Fruit fly (Drosophila melanogaster) whole organism, embryonic: ENCODE measurements around the gene Nse1.
A peak's percentile ranks its signal among the peaks of the same experiment; 100 is the strongest.

Experiments used
- ATbp ChIP-seq: fragments of 200-800 bp; sonication (Bioruptor generic); optimal IDR thresholded peaks from 2 replicates; lab custom pipeline; 2017; ENCODE audit warnings: missing biosample characterization, mild to moderate bottlenecking, missing genetic modification characterization, missing genetic modification reagents
- Abd-B ChIP-seq: fragments of 200-800 bp; sonication (Bioruptor generic); optimal IDR thresholded peaks from 2 replicates; lab custom pipeline; 2018; ENCODE audit warnings: missing biosample characterization, mild to moderate bottlenecking, missing genetic modification characterization, moderate library complexity
- CG10654 ChIP-seq: fragments of 200-800 bp; sonication (Bioruptor generic); optimal IDR thresholded peaks from 2 replicates; lab custom pipeline; 2016; ENCODE audit warnings: missing biosample characterization, missing genetic modification characterization
- CG11696 ChIP-seq: fragments of 200-800 bp; sonication (Bioruptor generic); IDR thresholded peaks from 2 replicates; pipeline ENCODE4 v1.3.6; 2022; ENCODE audit warnings: missing biosample characterization, missing genetic modification characterization
- CG15601 ChIP-seq: fragments of 200-800 bp; sonication (Bioruptor generic); optimal IDR thresholded peaks from 3 replicates; lab custom pipeline; 2019; ENCODE audit warnings: missing biosample characterization, mild to moderate bottlenecking, missing genetic modification characterization, moderate library complexity
- CG15696 ChIP-seq: fragments of 200-800 bp; sonication (Bioruptor generic); optimal IDR thresholded peaks from 2 replicates; lab custom pipeline; 2019; ENCODE audit warnings: missing biosample characterization, mild to moderate bottlenecking, missing genetic modification characterization, moderate library complexity
- CG18476 ChIP-seq: fragments of 200-800 bp; sonication (Bioruptor generic); optimal IDR thresholded peaks from 2 replicates; lab custom pipeline; 2016; ENCODE audit warnings: missing biosample characterization, mild to moderate bottlenecking, missing genetic modification characterization
- CG2678 ChIP-seq: fragments of 200-800 bp; sonication (Bioruptor generic); optimal IDR thresholded peaks from 3 replicates; lab custom pipeline; 2019; ENCODE audit warnings: missing biosample characterization, mild to moderate bottlenecking, missing genetic modification characterization, moderate library complexity
- CG31441 ChIP-seq: fragments of 200-800 bp; sonication (Bioruptor generic); IDR thresholded peaks from 2 replicates; pipeline ENCODE4 v1.3.6; 2022; ENCODE audit warnings: missing biosample characterization, missing genetic modification characterization
- CG3163 ChIP-seq: fragments of 200-800 bp; sonication (Bioruptor generic); optimal IDR thresholded peaks from 3 replicates; lab custom pipeline; 2016; ENCODE audit warnings: missing biosample characterization, missing genetic modification characterization
- CG33213 ChIP-seq: fragments of 200-800 bp; sonication (Bioruptor generic); optimal IDR thresholded peaks from 3 replicates; lab custom pipeline; 2016; ENCODE audit warnings: missing biosample characterization, missing genetic modification characterization
- CG34422 ChIP-seq: fragments of 200-800 bp; sonication (Bioruptor generic); IDR thresholded peaks from 3 replicates; pipeline ENCODE4 v1.3.6; 2022; ENCODE audit warnings: missing biosample characterization, missing genetic modification characterization
- CG3726 ChIP-seq: fragments of 200-800 bp; sonication (Bioruptor generic); IDR thresholded peaks from 3 replicates; pipeline ENCODE4, ENCODE4 v1.3.6; 2022; ENCODE audit warnings: missing biosample characterization, missing genetic modification characterization
- CG4360 ChIP-seq: fragments of 200-800 bp; sonication (Bioruptor generic); IDR thresholded peaks from 2 replicates; pipeline ENCODE4 v1.3.6; 2022; ENCODE audit warnings: missing biosample characterization, missing genetic modification characterization
- CG6272 ChIP-seq: fragments of 200-800 bp; sonication (Bioruptor generic); IDR thresholded peaks from 2 replicates; pipeline ENCODE4 v1.3.6; 2022; ENCODE audit warnings: missing biosample characterization, missing genetic modification characterization
- CG6854 ChIP-seq: fragments of 200-800 bp; sonication (Bioruptor generic); optimal IDR thresholded peaks from 3 replicates; lab custom pipeline; 2017; ENCODE audit warnings: missing biosample characterization, mild to moderate bottlenecking, missing genetic modification characterization
- CG7928 ChIP-seq: fragments of 200-800 bp; sonication (Bioruptor generic); optimal IDR thresholded peaks from 2 replicates; lab custom pipeline; 2017; ENCODE audit warnings: missing biosample characterization, mild to moderate bottlenecking, missing genetic modification characterization
- CG8924 ChIP-seq: fragments of 200-800 bp; optimal IDR thresholded peaks from 3 replicates; lab custom pipeline; 2019; ENCODE audit warnings: missing biosample characterization, mild to moderate bottlenecking, missing genetic modification characterization, moderate library complexity
- CG9437 ChIP-seq: fragments of 200-800 bp; sonication (Bioruptor generic); optimal IDR thresholded peaks from 2 replicates; lab custom pipeline; 2018; ENCODE audit warnings: missing biosample characterization, mild to moderate bottlenecking, missing genetic modification characterization
- CTCF ChIP-seq: fragments of 200-800 bp; sonication (Bioruptor generic); optimal IDR thresholded peaks from 2 replicates; lab custom pipeline; 2017; ENCODE audit warnings: missing biosample characterization, mild to moderate bottlenecking, missing genetic modification characterization, moderate library complexity
- CrebB ChIP-seq: fragments of 200-800 bp; sonication (Bioruptor generic); optimal IDR thresholded peaks from 3 replicates; lab custom pipeline; 2018; ENCODE audit warnings: missing biosample characterization, mild to moderate bottlenecking, missing genetic modification characterization
- ERR ChIP-seq: fragments of 200-800 bp; sonication (Bioruptor generic); optimal IDR thresholded peaks from 2 replicates; lab custom pipeline; 2016; ENCODE audit warnings: missing biosample characterization, missing genetic modification characterization
- HLH54F ChIP-seq: fragments of 200-800 bp; sonication (Bioruptor generic); optimal IDR thresholded peaks from 3 replicates; lab custom pipeline; 2016; ENCODE audit warnings: missing biosample characterization, missing genetic modification characterization
- HmgD ChIP-seq: fragments of 200-800 bp; sonication (Bioruptor generic); optimal IDR thresholded peaks from 3 replicates; lab custom pipeline; 2016; ENCODE audit warnings: missing biosample characterization, missing genetic modification characterization
- Hmr ChIP-seq: fragments of 200-800 bp; sonication (Bioruptor generic); optimal IDR thresholded peaks from 3 replicates; lab custom pipeline; 2017; ENCODE audit warnings: mild to moderate bottlenecking, missing biosample characterization, missing genetic modification reagents, missing genetic modification characterization
- Poxn ChIP-seq: fragments of 200-800 bp; sonication (Bioruptor generic); IDR thresholded peaks from 2 replicates; pipeline ENCODE4 v1.3.6; 2022; ENCODE audit warnings: missing biosample characterization, missing genetic modification characterization
- Six4 ChIP-seq: fragments of 200-800 bp; sonication (Bioruptor generic); optimal IDR thresholded peaks from 2 replicates; lab custom pipeline; 2016; ENCODE audit warnings: missing biosample characterization, missing genetic modification characterization
- Usf ChIP-seq: fragments of 200-800 bp; sonication (Bioruptor generic); optimal IDR thresholded peaks from 2 replicates; lab custom pipeline; 2017; ENCODE audit warnings: missing genotype, missing biosample characterization, missing genetic modification characterization
- ase ChIP-seq: fragments of 200-800 bp; sonication (Bioruptor generic); IDR thresholded peaks from 3 replicates; pipeline ENCODE4 v1.3.6; 2022; ENCODE audit warnings: missing biosample characterization, missing genetic modification characterization
- cato ChIP-seq: fragments of 200-800 bp; sonication (Bioruptor generic); optimal IDR thresholded peaks from 2 replicates; lab custom pipeline; 2016; ENCODE audit warnings: missing biosample characterization, missing genetic modification characterization, borderline replicate concordance
- dan ChIP-seq: fragments of 200-800 bp; sonication (Bioruptor generic); IDR thresholded peaks from 2 replicates; pipeline ENCODE4 v1.3.6; 2022; ENCODE audit warnings: missing biosample characterization, missing genetic modification characterization
- danr ChIP-seq: fragments of 200-800 bp; sonication (Bioruptor generic); IDR thresholded peaks from 2 replicates; pipeline ENCODE4 v1.3.6; 2022; ENCODE audit warnings: missing biosample characterization, missing genetic modification characterization
- dmrt99B ChIP-seq: fragments of 200-800 bp; sonication (Bioruptor generic); optimal IDR thresholded peaks from 2 replicates; lab custom pipeline; 2018; ENCODE audit warnings: missing biosample characterization, mild to moderate bottlenecking, missing genetic modification characterization, moderate library complexity
- dysf ChIP-seq: fragments of 200-800 bp; sonication (Bioruptor generic); IDR thresholded peaks from 3 replicates; pipeline ENCODE4 v1.3.6; 2022; ENCODE audit warnings: missing biosample characterization, missing genetic modification characterization
- eve ChIP-seq, 2 experiments: fragments of >200 bp; optimal IDR thresholded peaks; 2 replicates each; lab custom pipeline; 2017; ENCODE audit warnings: missing biosample characterization in 2 of 2, missing genetic modification characterization in 2 of 2
- ewg ChIP-seq: fragments of 200-800 bp; sonication (Bioruptor generic); optimal IDR thresholded peaks from 3 replicates; lab custom pipeline; 2017; ENCODE audit warnings: mild to moderate bottlenecking, missing biosample characterization, missing genetic modification reagents, missing genetic modification characterization
- exex ChIP-seq: fragments of 200-800 bp; sonication (Bioruptor generic); optimal IDR thresholded peaks from 4 replicates; lab custom pipeline; 2018; ENCODE audit warnings: missing biosample characterization, mild to moderate bottlenecking, missing genetic modification characterization, moderate library complexity
- fru ChIP-seq: fragments of >200 bp; optimal IDR thresholded peaks from 2 replicates; lab custom pipeline; 2017
- gce ChIP-seq: fragments of 200-800 bp; sonication (Bioruptor generic); IDR thresholded peaks from 3 replicates; pipeline ENCODE4 v1.3.6; 2022; ENCODE audit warnings: missing biosample characterization, missing genetic modification characterization
- gcm2 ChIP-seq: fragments of 200-800 bp; sonication (Bioruptor generic); optimal IDR thresholded peaks from 2 replicates; lab custom pipeline; 2016; ENCODE audit warnings: missing biosample characterization, missing genetic modification characterization
- jigr1 ChIP-seq: fragments of 200-800 bp; sonication (Bioruptor generic); IDR thresholded peaks from 3 replicates; pipeline ENCODE4 v1.3.6; 2022; ENCODE audit warnings: missing biosample characterization, missing genetic modification characterization
- p53 ChIP-seq: fragments of 200-800 bp; sonication (Bioruptor generic); optimal IDR thresholded peaks from 2 replicates; lab custom pipeline; 2016; ENCODE audit warnings: missing biosample characterization, missing genetic modification characterization
- prd ChIP-seq, 3 experiments: fragments of >200 bp in 2 of 3; fragments of 200-800 bp in 1 of 3; sonication (Bioruptor generic) in 1 of 3; optimal IDR thresholded peaks in 2 of 3; IDR thresholded peaks in 1 of 3; 2 replicates in 2 of 3; 3 replicates in 1 of 3; pipeline versions ENCODE4 v1.3.6 to Lab custom; 2017 to 2022; ENCODE audit warnings: missing biosample characterization in 1 of 3, missing genetic modification characterization in 1 of 3
- repo ChIP-seq: fragments of 200-800 bp; sonication (Bioruptor generic); optimal IDR thresholded peaks from 2 replicates; lab custom pipeline; 2016; ENCODE audit warnings: missing biosample characterization, missing genetic modification characterization
- sd ChIP-seq: fragments of 200-800 bp; sonication (Bioruptor generic); optimal IDR thresholded peaks from 3 replicates; lab custom pipeline; 2018; ENCODE audit warnings: missing biosample characterization, mild to moderate bottlenecking, missing genetic modification characterization, moderate library complexity
- sim ChIP-seq: fragments of 200-800 bp; sonication (Bioruptor generic); IDR thresholded peaks from 2 replicates; pipeline ENCODE4 v1.3.6; 2022; ENCODE audit warnings: missing biosample characterization, missing genetic modification characterization
- sima ChIP-seq: fragments of 200-800 bp; sonication (Bioruptor generic); optimal IDR thresholded peaks from 2 replicates; lab custom pipeline; 2016; ENCODE audit warnings: missing biosample characterization, missing genetic modification characterization
- sisA ChIP-seq: fragments of 200-800 bp; sonication (Bioruptor generic); IDR thresholded peaks from 2 replicates; pipeline ENCODE4 v1.3.6; 2022; ENCODE audit warnings: missing biosample characterization, missing genetic modification characterization
- stc ChIP-seq: fragments of 200-800 bp; sonication (Bioruptor generic); IDR thresholded peaks from 2 replicates; pipeline ENCODE4 v1.3.6; 2022; ENCODE audit warnings: missing biosample characterization, missing genetic modification characterization
- stwl ChIP-seq: fragments of 200-800 bp; sonication (Bioruptor generic); optimal IDR thresholded peaks from 3 replicates; lab custom pipeline; 2018; ENCODE audit warnings: missing biosample characterization, mild to moderate bottlenecking, missing genetic modification characterization, moderate library complexity
- tna ChIP-seq: fragments of 200-800 bp; sonication (Bioruptor generic); IDR thresholded peaks from 2 replicates; pipeline ENCODE4 v1.3.6; 2022; ENCODE audit warnings: missing biosample characterization, missing genetic modification characterization; ENCODE audit not compliant: partially characterized antibody
- z ChIP-seq: fragments of 200-800 bp; sonication (Bioruptor generic); IDR thresholded peaks from 3 replicates; pipeline ENCODE4 v1.3.6; 2022; ENCODE audit warnings: missing biosample characterization, missing genetic modification characterization

Gene Nse1

dm6 chr2L:6648163-6648628, 29.2 kb downstream of the Nse1 start (continued):
- TF ChIP-seq CG11696 (GFP tag; lab: Robert Waterston, UW) (peak; percentile 75), CG3163 (GFP tag; lab: Kevin White, UChicago) (peak; percentile 92), jigr1 (GFP tag; lab: Robert Waterston, UW) (peak; percentile 82), CG9437 (GFP tag; lab: Kevin White, UChicago) (peak; percentile 90), prd (optimal IDR thresholded peaks at IDR 0.05; lab: Kevin White, UChicago) (no peak), prd (GFP tag; IDR thresholded peaks at IDR 0.05; lab: Robert Waterston, UW) (peak; percentile 93), CrebB (tag; lab: Kevin White, UChicago) (peak; percentile 91), sisA (peak; percentile 88), CG6854 (GFP tag; lab: Kevin White, UChicago) (peak; percentile 93), CG8924 (peak; percentile 96), Hmr (GFP tag; lab: Kevin White, UChicago) (peak; percentile 97), Six4 (GFP tag; lab: Kevin White, UChicago) (peak; percentile 93), ase (peak; percentile 86), CG33213 (GFP tag; lab: Kevin White, UChicago) (peak; percentile 88), stc (peak; percentile 92), CG15601 (tag; lab: Kevin White, UChicago) (peak; percentile 92), dmrt99B (tag; lab: Kevin White, UChicago) (peak; percentile 96), stwl (tag; lab: Kevin White, UChicago) (peak; percentile 64), gcm2 (peak; percentile 80), CG18476 (GFP tag; lab: Kevin White, UChicago) (peak; percentile 95), sim (peak; percentile 65; the same call in 1 of the 2 replicates), HmgD (GFP tag; lab: Kevin White, UChicago) (no peak), Abd-B (GFP tag; lab: Kevin White, UChicago) (peak; percentile 95), danr (GFP tag; lab: Robert Waterston, UW) (peak; percentile 85), repo (GFP tag; lab: Kevin White, UChicago) (peak; percentile 84), z (GFP tag; lab: Robert Waterston, UW) (no peak), CG15696 (tag; lab: Kevin White, UChicago) (peak; percentile 96), ewg (GFP tag; lab: Kevin White, UChicago) (peak; percentile 95), cato (GFP tag; lab: Kevin White, UChicago) (peak; percentile 89), sima (peak; percentile 76), Usf (GFP tag; lab: Kevin White, UChicago) (peak; percentile 91), eve (GFP tag; optimal IDR thresholded peaks at IDR 0.05; lab: Kevin White, UChicago) (no peak), CG3726 (GFP tag; lab: Robert Waterston, UW) (peak; percentile 90), Poxn (GFP tag; lab: Robert Waterston, UW) (peak; percentile 71), sd (peak; percentile 87), dysf (GFP tag; lab: Robert Waterston, UW) (peak; percentile 95), exex (tag; lab: Kevin White, UChicago) (peak; percentile 81), CG34422 (GFP tag; lab: Robert Waterston, UW) (peak; percentile 92), CG6272 (peak; percentile 80), CG4360 (GFP tag; lab: Robert Waterston, UW) (no peak; the same call in 1 of the 2 replicates), CG10654 (peak; percentile 94), ERR (peak; percentile 81), CG31441 (GFP tag; lab: Robert Waterston, UW) (peak; percentile 96), ATbp (peak; percentile 92), p53 (GFP tag; lab: Kevin White, UChicago) (peak; percentile 83), HLH54F (GFP tag; lab: Kevin White, UChicago) (peak; percentile 92), fru (no peak), CG2678 (tag; lab: Kevin White, UChicago) (peak; percentile 97), CTCF (GFP tag; lab: Kevin White, UChicago) (peak; percentile 61), dan (GFP tag; lab: Robert Waterston, UW) (no peak), gce (GFP tag; lab: Robert Waterston, UW) (peak; percentile 82), tna (GFP tag; lab: Robert Waterston, UW) (no peak), CG7928 (GFP tag; lab: Kevin White, UChicago) (peak; percentile 77)
